Worm (Caenorhabditis elegans): ENCODE measurements around the gene alh-3.

The alh-3 gene

DNA sequence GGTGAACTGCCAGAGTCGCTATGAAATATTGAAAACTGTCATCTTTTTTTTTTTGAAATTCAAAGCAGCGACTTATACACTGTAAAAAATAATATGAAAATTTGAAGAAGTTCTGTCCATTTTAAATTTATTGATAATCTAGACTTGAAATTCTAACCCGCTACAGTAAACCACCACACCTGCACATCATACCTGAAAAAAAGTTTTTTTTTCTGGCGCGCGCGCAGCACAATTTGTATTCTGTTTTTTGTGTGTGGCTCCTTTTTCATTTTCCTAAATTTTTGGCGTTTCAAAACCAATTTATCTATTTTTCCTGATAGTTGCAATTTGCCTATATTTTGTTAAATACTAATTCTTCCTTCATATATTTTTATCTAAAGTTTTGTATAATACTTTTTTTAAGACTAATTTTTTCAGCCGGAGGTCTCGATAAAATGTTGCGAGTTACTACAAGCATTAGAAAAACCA lies 36.8 kb upstream of the alh-3 start, which contains the start of gene cyb-2.1:
TSS of gene cyb-2.1 (plus strand) at position 418 of the 468 bp plus-strand sequence.
- TF ChIP-seq hmg-20 (GFP tag; IDR thresholded peaks at IDR 0.05) (no peak), efl-1 (GFP tag; optimal IDR thresholded peaks at IDR 0.05) (peak; percentile 59), D2030.7 (GFP tag; IDR thresholded peaks at IDR 0.05) (peak; percentile 55), ztf-26 (tag; optimal IDR thresholded peaks at IDR 0.05) (no peak), attf-6 (GFP tag; IDR thresholded peaks at IDR 0.05) (no peak), egrh-3 (GFP tag; IDR thresholded peaks at IDR 0.05) (no peak), ceh-58 (GFP tag; IDR thresholded peaks at IDR 0.05) (no peak), madf-8 (GFP tag; conservative IDR thresholded peaks at IDR 0.05) (peak; percentile 96), hsf-1 (GFP tag; IDR thresholded peaks at IDR 0.05) (0 out of 2 replicates have a peak, but pooled peaks have one; percentile 31), xnd-1 (tag; optimal IDR thresholded peaks at IDR 0.05) (peak; percentile 84), F55B11.4 (tag; optimal IDR thresholded peaks at IDR 0.05; ENCODE audit: borderline replicate concordance, insufficient read depth) (no peak), F10E7.11 (tag; optimal IDR thresholded peaks at IDR 0.05) (no peak), pha-4 (tag; optimal IDR thresholded peaks at IDR 0.05) (no peak), B0336.3 (GFP tag; IDR thresholded peaks at IDR 0.05) (no peak), Y53G8AR.9 (GFP tag; conservative IDR thresholded peaks at IDR 0.05) (no peak), F49E8.2 (tag; optimal IDR thresholded peaks at IDR 0.05; ENCODE audit: insufficient read depth) (no peak), snpc-3.4 (tag; optimal IDR thresholded peaks at IDR 0.05) (no peak), hlh-12 (tag; optimal IDR thresholded peaks at IDR 0.05) (no peak), rcor-1 (GFP tag; IDR thresholded peaks at IDR 0.05) (peak; percentile 43; the same call in 1 of the 2 replicates), attf-5 (GFP tag; optimal IDR thresholded peaks at IDR 0.05) (no peak), madf-6 (GFP tag; IDR thresholded peaks at IDR 0.05) (peak; percentile 98), ceh-91 (GFP tag; IDR thresholded peaks at IDR 0.05) (peak; percentile 69), madf-3 (GFP tag; IDR thresholded peaks at IDR 0.05) (no peak), dox-1 (GFP tag; IDR thresholded peaks at IDR 0.05) (no peak), die-1 (tag; optimal IDR thresholded peaks at IDR 0.05) (no peak), F33H1.4 (GFP tag; IDR thresholded peaks at IDR 0.05) (peak; percentile 71), hmg-1.2 (GFP tag; IDR thresholded peaks at IDR 0.05) (peak; percentile 18; the same call in 1 of the 2 replicates), lsl-1 (GFP tag; optimal IDR thresholded peaks at IDR 0.05) (peak; percentile 84)

DNA sequence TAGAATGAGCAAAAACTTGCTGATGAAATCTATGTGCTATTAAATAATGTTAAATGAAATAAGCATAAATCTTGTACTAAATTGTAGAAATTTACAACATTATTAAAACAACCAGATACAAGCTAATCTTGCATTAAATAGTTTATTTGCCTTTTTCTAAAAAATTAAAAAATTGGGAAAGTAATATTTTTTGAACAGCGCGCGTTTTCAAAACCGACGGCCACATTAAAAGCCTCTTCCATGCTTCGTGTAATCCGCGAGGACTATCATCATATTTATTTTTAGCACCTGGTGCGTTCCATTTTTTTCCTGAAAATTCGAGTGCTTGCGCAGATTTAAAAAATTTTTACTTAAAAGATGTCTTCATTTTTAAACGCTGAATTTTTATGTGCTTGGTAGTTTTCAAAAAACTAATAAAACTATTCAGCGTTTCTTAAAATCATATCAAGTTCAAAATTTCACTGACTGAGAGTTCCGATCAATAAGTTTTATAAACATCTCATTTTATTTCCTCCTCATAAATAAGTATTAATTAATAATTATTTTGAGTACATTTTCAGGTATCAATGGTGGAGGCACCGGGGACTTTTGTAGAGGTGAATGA lies 35.0 kb upstream of the alh-3 start, which contains the start of gene Y43E12A.3:
TSS of gene Y43E12A.3 (plus strand) at position 554 of the 604 bp plus-strand sequence.
- TF ChIP-seq rcor-1 (GFP tag; IDR thresholded peaks at IDR 0.05) (0 out of 2 replicates have a peak, but pooled peaks have one; percentile 5), Y53G8AR.9 (GFP tag; conservative IDR thresholded peaks at IDR 0.05) (0 out of 2 replicates have a peak, but pooled peaks have one; percentile 48), ceh-91 (GFP tag; IDR thresholded peaks at IDR 0.05) (peak; percentile 34; the same call in 1 of the 2 replicates), madf-6 (GFP tag; IDR thresholded peaks at IDR 0.05) (peak; percentile 72), hsf-1 (GFP tag; IDR thresholded peaks at IDR 0.05) (0 out of 2 replicates have a peak, but pooled peaks have one; percentile 43), ekl-4 (GFP tag; IDR thresholded peaks at IDR 0.05) (peak; percentile 60; the same call in 1 of the 2 replicates), madf-8 (GFP tag; conservative IDR thresholded peaks at IDR 0.05) (peak; percentile 30; the same call in 1 of the 2 replicates), D2030.7 (GFP tag; IDR thresholded peaks at IDR 0.05) (peak; percentile 24; the same call in 1 of the 2 replicates), F33H1.4 (GFP tag; IDR thresholded peaks at IDR 0.05) (peak; percentile 28; the same call in 1 of the 2 replicates)

DNA sequence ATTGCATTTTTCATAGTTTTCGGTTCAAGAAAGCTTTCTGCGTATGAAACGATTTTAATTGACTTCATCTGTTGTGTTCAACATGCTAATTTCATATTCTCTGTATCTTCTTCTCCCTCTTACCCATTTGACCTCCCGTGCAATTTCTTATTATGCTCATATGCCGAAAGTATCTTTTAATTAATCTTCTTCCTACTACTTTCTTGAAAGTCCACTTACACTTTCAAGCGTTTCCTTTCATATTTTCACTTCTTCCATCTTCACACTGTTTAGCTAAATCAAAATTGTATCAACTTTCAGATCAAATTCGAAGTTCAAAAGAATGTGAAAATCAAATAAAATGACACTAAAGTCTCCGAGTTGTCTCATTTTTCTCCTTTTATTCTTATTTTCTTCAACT lies 31.7 kb upstream of the alh-3 start, which contains the start of gene F13H10.5:
TSS of gene F13H10.5 (plus strand) at position 301 of the 400 bp plus-strand sequence.
- no peak for TF ChIP-seq xnd-1 (tag; optimal IDR thresholded peaks at IDR 0.05)
- TF ChIP-seq bed-1 (GFP tag; IDR thresholded peaks at IDR 0.05) = no peak
- no peak for TF ChIP-seq nfyb-1 (GFP tag; IDR thresholded peaks at IDR 0.05)
- TF ChIP-seq ceh-27 (GFP tag; optimal IDR thresholded peaks at IDR 0.05) = no peak
- no peak for TF ChIP-seq F57A8.1 (GFP tag; optimal IDR thresholded peaks at IDR 0.05)
- no peak for TF ChIP-seq ztf-3 (GFP tag; optimal IDR thresholded peaks at IDR 0.05)
- no peak for TF ChIP-seq ceh-40 (GFP tag; IDR thresholded peaks at IDR 0.05)
- TF ChIP-seq tbp1 (GFP tag; optimal IDR thresholded peaks at IDR 0.05) = no peak
- no peak for TF ChIP-seq madf-3 (GFP tag; IDR thresholded peaks at IDR 0.05)
- no peak for TF ChIP-seq efl-1 (GFP tag; optimal IDR thresholded peaks at IDR 0.05)
- TF ChIP-seq nhr-179 (tag; optimal IDR thresholded peaks at IDR 0.05) = no peak
- TF ChIP-seq cebp-1 (GFP tag; IDR thresholded peaks at IDR 0.05) = no peak
- no peak for TF ChIP-seq cebp-1 (tag; optimal IDR thresholded peaks at IDR 0.05)
- TF ChIP-seq unc-62 (GFP tag; optimal IDR thresholded peaks at IDR 0.05) = no peak
- no peak for TF ChIP-seq hlh-26 (GFP tag; conservative IDR thresholded peaks at IDR 0.05)
- TF ChIP-seq ZK185.1 (tag; optimal IDR thresholded peaks at IDR 0.05; ENCODE audit: poor library complexity, severe bottlenecking) = no peak
- TF ChIP-seq ztf-6 (GFP tag; IDR thresholded peaks at IDR 0.05) = no peak

Measured in whole organism, young adult.